Worm (Caenorhabditis elegans): ENCODE results near the gene ptr-8.

DNA sequence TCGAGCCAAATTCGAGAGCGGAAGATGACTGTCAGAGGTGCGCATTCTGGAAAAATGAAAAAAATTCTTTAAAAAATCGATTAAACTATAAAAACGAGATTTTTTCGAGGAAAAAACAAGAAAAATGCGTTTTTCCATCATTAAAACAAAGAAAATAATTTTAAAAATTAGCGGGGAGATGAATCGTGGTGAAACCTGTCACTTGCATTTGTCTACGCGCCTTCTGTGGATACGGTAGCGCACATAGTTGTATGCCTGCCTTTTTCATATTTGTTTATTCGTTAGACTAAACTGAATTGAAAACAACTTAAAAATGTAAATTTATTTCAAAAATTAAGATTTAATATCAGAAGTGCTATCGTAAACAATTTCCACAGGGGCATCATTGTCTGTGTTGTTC lies 4.7 kb upstream of the ptr-8 start, which contains the start of gene egg-3:
- TF ChIP-seq ztf-11 (tag; optimal IDR thresholded peaks at IDR 0.05) = no peak
- no peak for TF ChIP-seq nhr-11 (tag; optimal IDR thresholded peaks at IDR 0.05)
- no peak for TF ChIP-seq unc-62 (GFP tag; optimal IDR thresholded peaks at IDR 0.05)
- no peak for TF ChIP-seq unc-39 (tag; optimal IDR thresholded peaks at IDR 0.05)
- TF ChIP-seq gmeb-1 (tag; optimal IDR thresholded peaks at IDR 0.05) = no peak
- no peak for TF ChIP-seq elt-1 (tag; optimal IDR thresholded peaks at IDR 0.05)
- no peak for TF ChIP-seq lsy-2 (tag; optimal IDR thresholded peaks at IDR 0.05)
- TF ChIP-seq sma-9 (GFP tag; optimal IDR thresholded peaks at IDR 0.05) = no peak
- TF ChIP-seq sma-9 (tag; optimal IDR thresholded peaks at IDR 0.05) = no peak
- no peak for TF ChIP-seq nhr-12 (tag; optimal IDR thresholded peaks at IDR 0.05)
- no peak for TF ChIP-seq lin-39 (tag; optimal IDR thresholded peaks at IDR 0.05)
- no peak for TF ChIP-seq nhr-25 (tag; optimal IDR thresholded peaks at IDR 0.05)
- no peak for TF ChIP-seq dmd-4 (tag; optimal IDR thresholded peaks at IDR 0.05)
- no peak for TF ChIP-seq alr-1 (tag; optimal IDR thresholded peaks at IDR 0.05)
- no peak for TF ChIP-seq ama-1 (optimal IDR thresholded peaks at IDR 0.05)

Measured in whole organism, L2 larva.